Fruit fly (Drosophila melanogaster) whole organism, prepupa: Measurements from ENCODE around the gene fd96Cb.

Experiments
- Blimp-1 ChIP-seq: fragments of 200-800 bp; sonication (Bioruptor generic); optimal IDR thresholded peaks from 3 replicates; lab custom pipeline; 2017; ENCODE audit warnings: missing biosample characterization, missing genetic modification characterization, mild to moderate bottlenecking, moderate library complexity, missing genetic modification reagents
- CG10631 ChIP-seq: fragments of 200-800 bp; sonication (Bioruptor generic); optimal IDR thresholded peaks from 2 replicates; lab custom pipeline; 2016; ENCODE audit warnings: missing biosample characterization, missing genetic modification characterization
- CG11294 ChIP-seq: fragments of 200-800 bp; sonication (Bioruptor generic); IDR thresholded peaks from 2 replicates; pipeline ENCODE4 v1.3.6; 2022; ENCODE audit warnings: missing biosample characterization, missing genetic modification characterization
- CG15336 ChIP-seq: fragments of 200-800 bp; sonication (Bioruptor generic); IDR thresholded peaks from 2 replicates; pipeline ENCODE4 v1.3.6; 2022; ENCODE audit warnings: missing biosample characterization, missing genetic modification characterization
- CG1621 ChIP-seq: fragments of 200-800 bp; sonication (Bioruptor generic); optimal IDR thresholded peaks from 3 replicates; lab custom pipeline; 2018; ENCODE audit warnings: missing biosample characterization, mild to moderate bottlenecking, missing genetic modification characterization
- CG31627 ChIP-seq: fragments of 200-800 bp; sonication (Bioruptor generic); optimal IDR thresholded peaks from 3 replicates; lab custom pipeline; 2016; ENCODE audit warnings: missing biosample characterization, missing genetic modification characterization
- CG32006 ChIP-seq: fragments of 200-800 bp; sonication (Bioruptor generic); optimal IDR thresholded peaks from 3 replicates; lab custom pipeline; 2017; ENCODE audit warnings: missing biosample characterization, mild to moderate bottlenecking, missing genetic modification characterization
- CG3919 ChIP-seq: fragments of 200-800 bp; sonication (Bioruptor generic); optimal IDR thresholded peaks from 3 replicates; lab custom pipeline; 2016; ENCODE audit warnings: missing biosample characterization, missing genetic modification characterization
- CG4318 ChIP-seq: fragments of 200-800 bp; sonication (Bioruptor generic); optimal IDR thresholded peaks from 3 replicates; lab custom pipeline; 2017; ENCODE audit warnings: missing biosample characterization, mild to moderate bottlenecking, missing genetic modification characterization
- CG6163 ChIP-seq: fragments of 200-800 bp; sonication (Bioruptor generic); IDR thresholded peaks from 3 replicates; pipeline ENCODE4 v1.3.6; 2022; ENCODE audit warnings: missing biosample characterization, missing genetic modification characterization
- CG6854 ChIP-seq: fragments of 200-800 bp; sonication (Bioruptor generic); optimal IDR thresholded peaks from 2 replicates; lab custom pipeline; 2017; ENCODE audit warnings: missing biosample characterization, mild to moderate bottlenecking, missing genetic modification characterization
- CG7368 ChIP-seq: fragments of 200-800 bp; sonication (Bioruptor generic); optimal IDR thresholded peaks from 3 replicates; lab custom pipeline; 2016; ENCODE audit warnings: missing biosample characterization, missing genetic modification characterization
- CG8319 ChIP-seq: fragments of 200-800 bp; sonication (Bioruptor generic); optimal IDR thresholded peaks from 3 replicates; lab custom pipeline; 2016; ENCODE audit warnings: missing biosample characterization, missing genetic modification characterization
- CG9139 ChIP-seq: fragments of 200-800 bp; sonication (Bioruptor generic); optimal IDR thresholded peaks from 3 replicates; lab custom pipeline; 2017; ENCODE audit warnings: missing biosample characterization, mild to moderate bottlenecking, missing genetic modification characterization
- Ets96B ChIP-seq: fragments of 200-800 bp; optimal IDR thresholded peaks from 2 replicates; lab custom pipeline; 2019; ENCODE audit warnings: missing biosample characterization, mild to moderate bottlenecking, missing genetic modification characterization, moderate library complexity
- Gug ChIP-seq: fragments of 200-800 bp; sonication (Bioruptor generic); IDR thresholded peaks from 2 replicates; pipeline ENCODE4 v1.3.6; 2022; ENCODE audit warnings: missing biosample characterization, missing genetic modification characterization
- Hr4 ChIP-seq: fragments of 200-800 bp; sonication (Bioruptor generic); optimal IDR thresholded peaks from 3 replicates; lab custom pipeline; 2016; ENCODE audit warnings: missing biosample characterization, missing genetic modification characterization
- Met ChIP-seq: fragments of 200-800 bp; sonication (Bioruptor generic); optimal IDR thresholded peaks from 3 replicates; lab custom pipeline; 2016; ENCODE audit warnings: missing biosample characterization, missing genetic modification characterization
- OdsH ChIP-seq: fragments of 200-800 bp; sonication (Bioruptor generic); optimal IDR thresholded peaks from 3 replicates; lab custom pipeline; 2016; ENCODE audit warnings: missing biosample characterization, missing genetic modification characterization
- Sox102F ChIP-seq: fragments of 200-800 bp; sonication (Bioruptor generic); optimal IDR thresholded peaks from 2 replicates; lab custom pipeline; 2016; ENCODE audit warnings: missing biosample characterization, mild to moderate bottlenecking, missing genetic modification characterization
- Sox14 ChIP-seq: fragments of 200-800 bp; sonication (Bioruptor generic); optimal IDR thresholded peaks from 3 replicates; lab custom pipeline; 2016; ENCODE audit warnings: missing biosample characterization, missing genetic modification characterization
- achi ChIP-seq: fragments of 200-800 bp; sonication (Bioruptor generic); optimal IDR thresholded peaks from 3 replicates; lab custom pipeline; 2016; ENCODE audit warnings: missing biosample characterization, missing genetic modification characterization
- acj6 ChIP-seq: fragments of 200-800 bp; sonication (Bioruptor generic); optimal IDR thresholded peaks from 3 replicates; lab custom pipeline; 2016; ENCODE audit warnings: missing biosample characterization, missing genetic modification characterization
- cyc ChIP-seq: fragments of 200-800 bp; sonication (Bioruptor generic); optimal IDR thresholded peaks from 3 replicates; lab custom pipeline; 2016; ENCODE audit warnings: missing biosample characterization, missing genetic modification characterization
- dsx ChIP-seq: fragments of 200-800 bp; optimal IDR thresholded peaks from 3 replicates; lab custom pipeline; 2019; ENCODE audit warnings: missing biosample characterization, mild to moderate bottlenecking, missing genetic modification characterization, moderate library complexity; ENCODE audit not compliant: poor library complexity, severe bottlenecking
- fd59A ChIP-seq: fragments of 200-800 bp; sonication (Bioruptor generic); optimal IDR thresholded peaks from 2 replicates; lab custom pipeline; 2017; ENCODE audit warnings: missing biosample characterization, mild to moderate bottlenecking, missing genetic modification characterization, missing genetic modification reagents
- fd85E ChIP-seq: fragments of 200-800 bp; sonication (Bioruptor generic); optimal IDR thresholded peaks from 3 replicates; lab custom pipeline; 2016; ENCODE audit warnings: missing biosample characterization, missing genetic modification characterization
- net ChIP-seq: fragments of 200-800 bp; sonication (Bioruptor generic); optimal IDR thresholded peaks from 3 replicates; lab custom pipeline; 2016; ENCODE audit warnings: missing biosample characterization, missing genetic modification characterization
- pdm3 ChIP-seq: fragments of 200-800 bp; sonication (Bioruptor generic); optimal IDR thresholded peaks from 3 replicates; lab custom pipeline; 2016; ENCODE audit warnings: missing biosample characterization, missing genetic modification characterization
- salr ChIP-seq, 2 experiments: fragments of 200-800 bp; sonication (Bioruptor generic); optimal IDR thresholded peaks; 3 replicates each; lab custom pipeline; 2016 to 2018; ENCODE audit warnings: missing biosample characterization in 2 of 2, missing genetic modification characterization in 2 of 2, mild to moderate bottlenecking in 1 of 2
- spab ChIP-seq: fragments of 200-800 bp; sonication (Bioruptor generic); optimal IDR thresholded peaks from 2 replicates; lab custom pipeline; 2017; ENCODE audit warnings: missing biosample characterization, mild to moderate bottlenecking, missing genetic modification characterization, missing genetic modification reagents
- ss ChIP-seq, 2 experiments: fragments of 200-800 bp; sonication (Bioruptor generic); optimal IDR thresholded peaks; 2 replicates in 1 of 2; 3 replicates in 1 of 2; lab custom pipeline; 2017 to 2018; ENCODE audit warnings: mild to moderate bottlenecking in 2 of 2, missing biosample characterization in 2 of 2, missing genetic modification characterization in 2 of 2, moderate library complexity in 1 of 2
- svp ChIP-seq: fragments of 200-800 bp; sonication (Bioruptor generic); peaks from one replicate; lab custom pipeline; 2016; ENCODE audit warnings: missing biosample characterization, missing genetic modification characterization
- vri ChIP-seq: fragments of 200-800 bp; sonication (Bioruptor generic); optimal IDR thresholded peaks from 3 replicates; lab custom pipeline; 2016; ENCODE audit warnings: missing biosample characterization, mild to moderate bottlenecking, missing genetic modification characterization

Gene fd96Cb

DNA sequence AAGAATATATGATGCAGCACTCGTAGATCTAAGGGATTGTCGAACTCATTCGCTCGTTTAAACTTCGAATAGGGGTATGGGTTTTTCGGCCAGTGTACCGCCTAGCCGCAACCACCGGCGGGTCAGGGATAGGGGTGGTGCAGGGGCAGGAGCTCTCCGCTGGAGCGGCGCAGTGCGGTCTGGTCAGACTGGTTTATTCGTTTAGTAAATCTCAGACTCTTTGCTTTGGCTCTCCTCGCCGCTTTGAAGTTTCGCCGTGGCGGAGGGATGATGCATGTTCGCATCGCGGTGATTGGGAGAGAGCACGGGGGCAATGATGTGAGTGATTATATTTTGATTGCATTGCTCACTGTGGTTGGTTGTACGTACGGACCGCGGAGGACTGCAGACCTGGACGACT, 12.5 kb upstream of the fd96Cb start, which contains the start of gene fd96Ca:
fd96Ca (plus strand) TSS at position 337 of the 400 bp plus-strand sequence.
- peak; percentile 3 for TF ChIP-seq CG1621 (tag; lab: Kevin White, UChicago)
- no peak for TF ChIP-seq Blimp-1 (GFP tag; lab: Kevin White, UChicago)

DNA sequence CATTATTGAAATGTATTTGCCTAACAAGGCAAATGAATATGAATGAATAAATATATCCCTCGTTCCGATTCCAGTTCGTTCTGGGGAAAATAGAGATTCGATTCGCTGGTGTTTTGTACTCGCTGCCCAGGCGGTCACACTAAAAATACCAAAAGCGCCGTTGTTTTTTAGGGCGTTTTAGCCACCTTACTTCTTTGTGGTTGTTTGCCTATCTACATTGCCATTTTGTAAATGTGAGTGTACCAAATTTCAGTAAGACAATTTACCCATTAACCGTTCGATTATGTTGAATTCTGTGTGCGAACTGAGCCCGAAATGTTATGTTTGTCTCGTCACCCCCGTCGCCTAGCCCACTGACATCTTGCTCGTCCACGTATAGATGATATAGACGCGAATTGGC, 2.7 kb downstream of the fd96Cb start, which contains the start of the genes CG33095 and CG33096:
CG33095 (plus strand) TSS at position 187 of the 400 bp plus-strand sequence.
CG33096 (plus strand) TSS at position 187 of the 400 bp plus-strand sequence.
- no peak for TF ChIP-seq fd59A
- TF ChIP-seq Sox14: peak; percentile 79
- TF ChIP-seq acj6: no peak
- TF ChIP-seq cyc (GFP tag; lab: Kevin White, UChicago): no peak

DNA sequence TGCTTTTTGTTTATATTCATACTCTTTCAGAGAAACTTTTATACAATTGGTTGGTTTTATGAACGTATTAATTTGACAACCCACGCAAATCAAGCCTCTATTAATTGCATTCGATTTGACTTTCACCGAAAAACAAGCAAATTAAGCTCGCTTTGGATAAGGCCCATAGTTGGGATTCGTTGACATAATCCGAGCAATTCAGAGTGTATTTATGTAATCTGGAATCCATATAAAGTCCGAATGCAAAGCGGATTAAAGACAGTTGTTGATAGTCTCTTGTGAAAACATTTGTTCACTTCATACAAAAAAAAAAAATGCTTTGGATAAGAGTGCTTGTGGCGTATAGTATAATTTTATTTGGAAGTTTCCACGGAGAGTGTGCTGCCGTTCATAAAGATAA, 7.4 kb downstream of the fd96Cb start, which contains the start of gene CG45095:
CG45095 (plus strand) TSS at position 301 of the 400 bp plus-strand sequence.
- peak; percentile 57 for TF ChIP-seq vri
- TF ChIP-seq OdsH: no peak
- no peak for TF ChIP-seq CG10631
- no peak for TF ChIP-seq svp (GFP tag; lab: Kevin White, UChicago)

DNA sequence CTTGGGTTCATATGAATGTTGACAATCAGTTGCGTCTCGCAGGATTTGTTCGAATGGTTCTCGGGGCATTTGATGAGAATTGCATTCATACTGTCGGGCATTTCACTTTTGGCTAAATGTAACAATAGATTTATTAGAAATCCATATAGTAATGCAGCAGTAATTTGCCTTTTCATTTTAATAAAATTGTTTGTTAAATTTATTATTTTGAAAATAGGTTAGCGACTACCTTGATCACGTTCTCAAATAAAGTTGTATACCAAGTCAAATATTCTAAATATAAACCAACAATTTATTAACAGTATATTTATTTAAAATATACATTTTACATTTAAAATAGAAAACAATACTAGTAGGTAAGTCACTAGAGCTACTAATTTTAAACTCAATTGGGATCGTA, 14.1 kb downstream of the fd96Cb start, which contains the start of gene CG34027:
CG34027 (minus strand) TSS at position 101 of the 400 bp plus-strand sequence.
- TF ChIP-seq achi (GFP tag; lab: Kevin White, UChicago) (no peak), ss (GFP tag; optimal IDR thresholded peaks at IDR 0.05; lab: Kevin White, UChicago) (no peak), CG11294 (GFP tag; lab: Robert Waterston, UW) (no peak), CG6854 (GFP tag; lab: Kevin White, UChicago) (no peak), fd59A (no peak), svp (GFP tag; lab: Kevin White, UChicago) (no peak), Ets96B (tag; lab: Kevin White, UChicago) (no peak), CG10631 (no peak), vri (no peak), CG8319 (no peak), CG7368 (GFP tag; lab: Kevin White, UChicago) (no peak), CG3919 (GFP tag; lab: Kevin White, UChicago) (no peak)

DNA sequence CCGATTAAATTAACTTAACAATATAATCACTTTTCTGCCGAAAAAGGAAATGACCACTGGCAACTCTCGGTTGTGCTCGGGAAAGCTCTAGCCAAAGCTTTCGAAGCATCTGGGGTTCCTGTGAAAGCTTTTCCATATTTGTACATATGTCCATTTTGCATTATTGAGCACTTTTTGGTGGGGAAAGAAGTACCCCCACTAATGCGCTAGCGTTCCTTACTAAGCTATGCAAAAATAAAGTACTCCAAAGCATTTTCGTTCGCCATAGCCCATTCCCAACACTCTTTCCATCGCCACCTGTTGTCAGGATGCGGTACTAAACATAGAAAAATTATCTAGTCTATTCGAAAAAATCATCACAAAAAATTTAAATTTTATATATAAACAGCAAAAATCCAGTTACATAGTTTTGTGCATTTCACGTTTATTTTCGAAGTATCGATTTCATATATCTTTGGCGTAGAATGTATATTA, 17.7 kb downstream of the fd96Cb start, which contains the start of gene Nepl16:
Nepl16 (minus strand) TSS at position 51 of the 474 bp plus-strand sequence.
- no peak for TF ChIP-seq CG15336 (GFP tag; lab: Robert Waterston, UW)
- TF ChIP-seq Sox102F (GFP tag; lab: Kevin White, UChicago): no peak
- TF ChIP-seq Gug (GFP tag; lab: Robert Waterston, UW): no peak
- no peak for TF ChIP-seq dsx (GFP tag; lab: Kevin White, UChicago)
- TF ChIP-seq pdm3 (GFP tag; lab: Kevin White, UChicago): no peak
- TF ChIP-seq fd85E: no peak
- no peak for TF ChIP-seq CG8319
- TF ChIP-seq salr (GFP tag; optimal IDR thresholded peaks at IDR 0.05; lab: Kevin White, UChicago): no peak
- TF ChIP-seq Met (GFP tag; lab: Kevin White, UChicago): no peak
- no peak for TF ChIP-seq spab (GFP tag; lab: Kevin White, UChicago)
- TF ChIP-seq Hr4: no peak
- TF ChIP-seq CG32006: no peak
- TF ChIP-seq CG6854 (GFP tag; lab: Kevin White, UChicago): no peak
- no peak for TF ChIP-seq CG4318 (GFP tag; lab: Kevin White, UChicago)
- no peak for TF ChIP-seq CG9139 (GFP tag; lab: Kevin White, UChicago)
- no peak for TF ChIP-seq fd59A
- TF ChIP-seq net (GFP tag; lab: Kevin White, UChicago): no peak
- TF ChIP-seq CG6163: no peak
- no peak for TF ChIP-seq svp (GFP tag; lab: Kevin White, UChicago)
- no peak for TF ChIP-seq CG31627
